Fruit fly (Drosophila melanogaster) whole organism, embryonic: ENCODE data around the gene CG5639.

Experiments
- Atf3 ChIP-seq: fragments of 200-800 bp; sonication (Bioruptor generic); optimal IDR thresholded peaks from 3 replicates; lab custom pipeline; 2016; ENCODE audit warnings: missing biosample characterization, missing genetic modification characterization
- Bdp1 ChIP-seq: fragments of 200-800 bp; sonication (Bioruptor generic); optimal IDR thresholded peaks from 3 replicates; lab custom pipeline; 2016; ENCODE audit warnings: missing biosample characterization, missing genetic modification characterization
- Bgb ChIP-seq: fragments of 200-800 bp; sonication (Bioruptor generic); IDR thresholded peaks from 2 replicates; pipeline ENCODE4 v1.3.6; 2022; ENCODE audit warnings: missing biosample characterization, missing genetic modification characterization; ENCODE audit not compliant: partially characterized antibody
- Blimp-1 ChIP-seq: fragments of 200-800 bp; sonication (Bioruptor generic); optimal IDR thresholded peaks from 3 replicates; lab custom pipeline; 2018; ENCODE audit warnings: missing biosample characterization, missing genetic modification characterization, mild to moderate bottlenecking, moderate library complexity, missing genetic modification reagents
- BtbVII ChIP-seq: fragments of 200-800 bp; sonication (Bioruptor generic); optimal IDR thresholded peaks from 3 replicates; lab custom pipeline; 2017; ENCODE audit warnings: missing biosample characterization, mild to moderate bottlenecking, missing genetic modification characterization
- CG10321 ChIP-seq: fragments of 200-800 bp; sonication (Bioruptor generic); IDR thresholded peaks from 2 replicates; pipeline ENCODE4 v1.3.6; 2022; ENCODE audit warnings: missing biosample characterization, missing genetic modification characterization
- CG10431 ChIP-seq: fragments of 200-800 bp; sonication (Bioruptor generic); optimal IDR thresholded peaks from 3 replicates; lab custom pipeline; 2018; ENCODE audit warnings: missing biosample characterization, mild to moderate bottlenecking, missing genetic modification characterization
- CG10979 ChIP-seq: fragments of 200-800 bp; sonication (Bioruptor generic); optimal IDR thresholded peaks from 2 replicates; lab custom pipeline; 2018; ENCODE audit warnings: missing biosample characterization, mild to moderate bottlenecking, missing genetic modification characterization, moderate library complexity
- CG13123 ChIP-seq: fragments of 200-800 bp; sonication (Bioruptor generic); optimal IDR thresholded peaks from 2 replicates; lab custom pipeline; 2016; ENCODE audit warnings: missing biosample characterization, missing genetic modification characterization
- CG14965 ChIP-seq: fragments of 200-800 bp; sonication (Bioruptor generic); optimal IDR thresholded peaks from 2 replicates; lab custom pipeline; 2016; ENCODE audit warnings: missing biosample characterization, missing genetic modification characterization, borderline replicate concordance
- CG15011 ChIP-seq: fragments of 200-800 bp; sonication (Bioruptor generic); optimal IDR thresholded peaks from 3 replicates; lab custom pipeline; 2018; ENCODE audit warnings: missing biosample characterization, mild to moderate bottlenecking, missing genetic modification characterization
- CG15073 ChIP-seq: fragments of 200-800 bp; sonication (Bioruptor generic); optimal IDR thresholded peaks from 2 replicates; lab custom pipeline; 2016; ENCODE audit warnings: missing biosample characterization, missing genetic modification characterization
- CG15269 ChIP-seq: fragments of 200-800 bp; sonication (Bioruptor generic); optimal IDR thresholded peaks from 2 replicates; lab custom pipeline; 2018; ENCODE audit warnings: missing biosample characterization, mild to moderate bottlenecking, missing genetic modification characterization, moderate library complexity
- CG17328 ChIP-seq: fragments of 200-800 bp; sonication (Bioruptor generic); IDR thresholded peaks from 2 replicates; pipeline ENCODE4 v1.3.6; 2022; ENCODE audit warnings: missing biosample characterization, missing genetic modification characterization
- CG18476 ChIP-seq: fragments of 200-800 bp; sonication (Bioruptor generic); optimal IDR thresholded peaks from 2 replicates; lab custom pipeline; 2016; ENCODE audit warnings: missing biosample characterization, mild to moderate bottlenecking, missing genetic modification characterization
- CG30403 ChIP-seq: fragments of 200-800 bp; sonication (Bioruptor generic); optimal IDR thresholded peaks from 3 replicates; lab custom pipeline; 2016; ENCODE audit warnings: missing biosample characterization, missing genetic modification characterization
- CG32767 ChIP-seq: fragments of 200-800 bp; sonication (Bioruptor generic); IDR thresholded peaks from 2 replicates; pipeline ENCODE4 v1.3.6; 2022; ENCODE audit warnings: missing biosample characterization, missing genetic modification characterization
- CG7372 ChIP-seq: fragments of 200-800 bp; sonication (Bioruptor generic); IDR thresholded peaks from 2 replicates; pipeline ENCODE4 v1.3.6; 2022; ENCODE audit warnings: missing biosample characterization, missing genetic modification characterization
- CG7928 ChIP-seq: fragments of 200-800 bp; sonication (Bioruptor generic); optimal IDR thresholded peaks from 2 replicates; lab custom pipeline; 2017; ENCODE audit warnings: missing biosample characterization, mild to moderate bottlenecking, missing genetic modification characterization
- CG8478 ChIP-seq: fragments of >200 bp; optimal IDR thresholded peaks from 2 replicates; lab custom pipeline; 2018
- CG8944 ChIP-seq: fragments of 200-800 bp; sonication (Bioruptor generic); optimal IDR thresholded peaks from 3 replicates; lab custom pipeline; 2016; ENCODE audit warnings: missing biosample characterization, missing genetic modification characterization
- CG9727 ChIP-seq: fragments of 200-800 bp; sonication (Bioruptor generic); optimal IDR thresholded peaks from 3 replicates; lab custom pipeline; 2017; ENCODE audit warnings: missing biosample characterization, mild to moderate bottlenecking, missing genetic modification characterization
- CG9876 ChIP-seq: fragments of 200-800 bp; sonication (Bioruptor generic); optimal IDR thresholded peaks from 2 replicates; lab custom pipeline; 2016; ENCODE audit warnings: missing biosample characterization, missing genetic modification characterization
- Doc3 ChIP-seq: fragments of 200-800 bp; sonication (Bioruptor generic); IDR thresholded peaks from 3 replicates; pipeline ENCODE4 v1.3.6; 2022; ENCODE audit warnings: missing biosample characterization, missing genetic modification characterization; ENCODE audit not compliant: partially characterized antibody
- ERR ChIP-seq: fragments of 200-800 bp; sonication (Bioruptor generic); optimal IDR thresholded peaks from 2 replicates; lab custom pipeline; 2016; ENCODE audit warnings: missing biosample characterization, missing genetic modification characterization
- Gsc ChIP-seq: fragments of 200-800 bp; sonication (Bioruptor generic); IDR thresholded peaks from 2 replicates; pipeline ENCODE4 v1.3.6; 2022; ENCODE audit warnings: missing biosample characterization, missing genetic modification characterization
- Gug ChIP-seq: fragments of 200-800 bp; sonication (Bioruptor generic); IDR thresholded peaks from 4 replicates; pipeline ENCODE4 v1.3.6; 2022; ENCODE audit warnings: missing biosample characterization, missing genetic modification characterization
- HHEX ChIP-seq: fragments of 200-800 bp; sonication (Bioruptor generic); optimal IDR thresholded peaks from 3 replicates; lab custom pipeline; 2017; ENCODE audit warnings: missing biosample characterization, mild to moderate bottlenecking, missing genetic modification characterization, missing genetic modification reagents
- Hmr ChIP-seq: fragments of 200-800 bp; sonication (Bioruptor generic); optimal IDR thresholded peaks from 3 replicates; lab custom pipeline; 2017; ENCODE audit warnings: mild to moderate bottlenecking, missing biosample characterization, missing genetic modification reagents, missing genetic modification characterization
- Jarid2 ChIP-seq: fragments of 200-800 bp; sonication (Bioruptor generic); optimal IDR thresholded peaks from 3 replicates; lab custom pipeline; 2017; ENCODE audit warnings: mild to moderate bottlenecking, missing biosample characterization, missing genetic modification reagents, missing genetic modification characterization
- NC2α ChIP-seq: fragments of 200-800 bp; sonication (Bioruptor generic); optimal IDR thresholded peaks from 2 replicates; lab custom pipeline; 2016; ENCODE audit warnings: missing biosample characterization, missing genetic modification characterization
- Oaz ChIP-seq: fragments of 200-800 bp; sonication (Bioruptor generic); IDR thresholded peaks from 2 replicates; pipeline ENCODE4 v1.3.6; 2022; ENCODE audit warnings: missing biosample characterization, missing genetic modification characterization
- Sox102F ChIP-seq: fragments of 200-800 bp; sonication (Bioruptor generic); optimal IDR thresholded peaks from 2 replicates; lab custom pipeline; 2018; ENCODE audit warnings: missing biosample characterization, mild to moderate bottlenecking, missing genetic modification characterization, moderate library complexity
- YL-1 ChIP-seq: fragments of 200-800 bp; sonication (Bioruptor generic); optimal IDR thresholded peaks from 3 replicates; lab custom pipeline; 2017; ENCODE audit warnings: missing biosample characterization, mild to moderate bottlenecking, missing genetic modification characterization
- ap ChIP-seq: fragments of 200-800 bp; sonication (Bioruptor generic); IDR thresholded peaks from 2 replicates; pipeline ENCODE4 v1.3.6; 2022; ENCODE audit warnings: missing biosample characterization, missing genetic modification characterization
- bigmax ChIP-seq: fragments of 200-800 bp; sonication (Bioruptor generic); optimal IDR thresholded peaks from 2 replicates; lab custom pipeline; 2018; ENCODE audit warnings: missing biosample characterization, mild to moderate bottlenecking, missing genetic modification characterization
- bowl ChIP-seq: fragments of 200-800 bp; sonication (Bioruptor generic); IDR thresholded peaks from 2 replicates; pipeline ENCODE4 v1.3.6; 2022; ENCODE audit warnings: missing biosample characterization, missing genetic modification characterization
- fd102C ChIP-seq: fragments of 200-800 bp; sonication (Bioruptor generic); optimal IDR thresholded peaks from 2 replicates; lab custom pipeline; 2018; ENCODE audit warnings: missing biosample characterization, mild to moderate bottlenecking, missing genetic modification characterization, moderate library complexity
- fd64A ChIP-seq: fragments of 200-800 bp; sonication (Bioruptor generic); optimal IDR thresholded peaks from 3 replicates; lab custom pipeline; 2018; ENCODE audit warnings: missing biosample characterization, mild to moderate bottlenecking, missing genetic modification characterization
- gfzf ChIP-seq: fragments of 200-800 bp; sonication (Bioruptor generic); optimal IDR thresholded peaks from 2 replicates; lab custom pipeline; 2016; ENCODE audit warnings: missing biosample characterization, mild to moderate bottlenecking, missing genetic modification characterization, moderate library complexity
- hkb ChIP-seq, 2 experiments: fragments of 200-800 bp in 1 of 2; fragments of >200 bp in 1 of 2; sonication (Bioruptor generic) in 1 of 2; IDR thresholded peaks in 1 of 2; optimal IDR thresholded peaks in 1 of 2; 2 replicates each; pipeline versions ENCODE4 v1.3.6 to Lab custom; 2017 to 2022; ENCODE audit warnings: missing biosample characterization in 1 of 2, missing genetic modification characterization in 1 of 2
- inv ChIP-seq: fragments of 200-800 bp; sonication (Bioruptor generic); IDR thresholded peaks from 2 replicates; pipeline ENCODE4 v1.3.6; 2022; ENCODE audit warnings: missing biosample characterization, missing genetic modification characterization; ENCODE audit not compliant: partially characterized antibody
- lbe ChIP-seq: fragments of 200-800 bp; sonication (Bioruptor generic); optimal IDR thresholded peaks from 2 replicates; lab custom pipeline; 2016; ENCODE audit warnings: missing biosample characterization, mild to moderate bottlenecking, missing genetic modification characterization
- lilli ChIP-seq: fragments of 200-800 bp; sonication (Bioruptor generic); optimal IDR thresholded peaks from 3 replicates; lab custom pipeline; 2016; ENCODE audit warnings: missing biosample characterization, missing genetic modification characterization
- odd ChIP-seq: fragments of 200-800 bp; sonication (Bioruptor generic); optimal IDR thresholded peaks from 2 replicates; lab custom pipeline; 2017; ENCODE audit warnings: missing biosample characterization, mild to moderate bottlenecking, missing genetic modification characterization
- otp ChIP-seq: fragments of 200-800 bp; sonication (Bioruptor generic); IDR thresholded peaks from 3 replicates; pipeline ENCODE4, ENCODE4 v1.3.6; 2022; ENCODE audit warnings: missing biosample characterization, missing genetic modification characterization
- rib ChIP-seq: fragments of 200-800 bp; sonication (Bioruptor generic); IDR thresholded peaks from 2 replicates; pipeline ENCODE4 v1.3.6; 2022; ENCODE audit warnings: missing biosample characterization, missing genetic modification characterization
- sens ChIP-seq: fragments of 200-800 bp; sonication (Bioruptor generic); peaks from one replicate; lab custom pipeline; 2016; ENCODE audit warnings: missing biosample characterization, missing genetic modification characterization
- sug ChIP-seq: fragments of 200-800 bp; optimal IDR thresholded peaks from 2 replicates; lab custom pipeline; 2019; ENCODE audit warnings: missing biosample characterization, mild to moderate bottlenecking, missing genetic modification characterization, moderate library complexity
- trh ChIP-seq: fragments of 200-800 bp; sonication (Bioruptor generic); optimal IDR thresholded peaks from 2 replicates; lab custom pipeline; 2016; ENCODE audit warnings: missing biosample characterization, missing genetic modification characterization
- z ChIP-seq: fragments of 200-800 bp; sonication (Bioruptor generic); IDR thresholded peaks from 3 replicates; pipeline ENCODE4 v1.3.6; 2022; ENCODE audit warnings: missing biosample characterization, missing genetic modification characterization

CG5639 gene

dm6 chr3R:27569706-27570105, 26.2 kb downstream of the CG5639 start (continued):
- TF ChIP-seq ap (GFP tag; lab: Robert Waterston, UW) (peak; percentile 81), ERR (GFP tag; lab: Kevin White, UChicago) (peak; percentile 88), CG13123 (GFP tag; lab: Kevin White, UChicago) (peak; percentile 71), YL-1 (GFP tag; lab: Kevin White, UChicago) (no peak), fd102C (GFP tag; lab: Kevin White, UChicago) (no peak), CG32767 (GFP tag; lab: Robert Waterston, UW) (peak; percentile 73), CG10321 (GFP tag; lab: Robert Waterston, UW) (peak; percentile 55), bigmax (no peak), lilli (GFP tag; lab: Kevin White, UChicago) (peak; percentile 85), CG18476 (GFP tag; lab: Kevin White, UChicago) (peak; percentile 77), BtbVII (GFP tag; lab: Kevin White, UChicago) (peak; percentile 88), bowl (GFP tag; lab: Robert Waterston, UW) (peak; percentile 84), sug (peak; percentile 83), CG7372 (peak; percentile 93), CG15269 (tag; lab: Kevin White, UChicago) (peak; percentile 80), Sox102F (GFP tag; lab: Kevin White, UChicago) (no peak), CG15073 (GFP tag; lab: Kevin White, UChicago) (no peak), CG10979 (peak; percentile 77), CG8944 (GFP tag; lab: Kevin White, UChicago) (peak; percentile 79), CG8478 (lab: Kevin White, UChicago) (no peak), HHEX (GFP tag; lab: Kevin White, UChicago) (peak; percentile 92), inv (GFP tag; lab: Robert Waterston, UW) (no peak), CG7928 (GFP tag; lab: Kevin White, UChicago) (peak; percentile 72), z (GFP tag; lab: Robert Waterston, UW) (peak; percentile 75; the same call in 2 of the 3 replicates), NC2α (peak; percentile 61), gfzf (GFP tag; lab: Kevin White, UChicago) (no peak), CG15011 (GFP tag; lab: Kevin White, UChicago) (peak; percentile 78), sens (peak; percentile 96), lbe (GFP tag; lab: Kevin White, UChicago) (peak; percentile 89), Doc3 (no peak), Blimp-1 (GFP tag; lab: Kevin White, UChicago) (no peak), Oaz (GFP tag; lab: Robert Waterston, UW) (peak; percentile 68), CG30403 (GFP tag; lab: Kevin White, UChicago) (peak; percentile 84), CG10431 (GFP tag; lab: Kevin White, UChicago) (no peak), Bgb (GFP tag; lab: Robert Waterston, UW) (no peak), Atf3 (peak; percentile 42), Hmr (GFP tag; lab: Kevin White, UChicago) (peak; percentile 81), CG9727 (peak; percentile 87), rib (GFP tag; lab: Robert Waterston, UW) (peak; percentile 87), Jarid2 (no peak), fd64A (GFP tag; lab: Kevin White, UChicago) (peak; percentile 69), trh (GFP tag; lab: Kevin White, UChicago) (peak; percentile 45), odd (GFP tag; lab: Kevin White, UChicago) (peak; percentile 64), otp (GFP tag; lab: Robert Waterston, UW) (peak; percentile 88), CG9876 (peak; percentile 85), Gug (GFP tag; lab: Robert Waterston, UW) (peak; percentile 78), CG14965 (GFP tag; lab: Kevin White, UChicago) (peak; percentile 67), hkb (optimal IDR thresholded peaks at IDR 0.05; lab: Kevin White, UChicago) (no peak), hkb (GFP tag; IDR thresholded peaks at IDR 0.05; lab: Robert Waterston, UW) (peak; percentile 94), Bdp1 (GFP tag; lab: Kevin White, UChicago) (peak; percentile 36), Gsc (GFP tag; lab: Robert Waterston, UW) (peak; percentile 35; the same call in 1 of the 2 replicates), CG17328 (GFP tag; lab: Robert Waterston, UW) (peak; percentile 83)
